Worm (Caenorhabditis elegans): ENCODE results near the gene W07B8.4.

W07B8.4 gene

ce11 chrV:1179279-1179678 lies 47.5 kb upstream of the W07B8.4 start, which contains the start of gene F25A2.1:
F25A2.1 (plus strand) TSS chrV:1179579.
- TF ChIP-seq unc-62 (GFP tag; optimal IDR thresholded peaks at IDR 0.05 in 1 of 2) (peak in 1 of 2 experiments; percentile 43), unc-62 (tag; optimal IDR thresholded peaks at IDR 0.05) (no peak), dmd-6 (GFP tag; IDR thresholded peaks at IDR 0.05) (peak; percentile 51), ceh-32 (tag; optimal IDR thresholded peaks at IDR 0.05; ENCODE audit: poor library complexity) (no peak), daf-19 (GFP tag; conservative IDR thresholded peaks at IDR 0.05) (no peak), nhr-102 (tag; optimal IDR thresholded peaks at IDR 0.05) (no peak), spr-1 (tag; optimal IDR thresholded peaks at IDR 0.05) (no peak)

ce11 chrV:1176277-1176839 lies 44.6 kb upstream of the W07B8.4 start, which contains the start of gene T21H3.1:
T21H3.1 (plus strand) TSS chrV:1176724.
- TF ChIP-seq nhr-6 (tag; optimal IDR thresholded peaks at IDR 0.05): no peak
- TF ChIP-seq hmg-1.1 (GFP tag; IDR thresholded peaks at IDR 0.05): no peak
- TF ChIP-seq nhr-76 (tag; optimal IDR thresholded peaks at IDR 0.05): no peak
- TF ChIP-seq fkh-10 (GFP tag; optimal IDR thresholded peaks at IDR 0.05): no peak
- TF ChIP-seq zfp-2 (tag; optimal IDR thresholded peaks at IDR 0.05): no peak
- no peak for TF ChIP-seq lin-15B (tag; optimal IDR thresholded peaks at IDR 0.05)
- no peak for TF ChIP-seq lir-3 (tag; optimal IDR thresholded peaks at IDR 0.05)
- TF ChIP-seq zag-1 (tag; optimal IDR thresholded peaks at IDR 0.05): no peak
- TF ChIP-seq zfp-3 (GFP tag; conservative IDR thresholded peaks at IDR 0.05): no peak
- no peak for TF ChIP-seq lin-38 (GFP tag; IDR thresholded peaks at IDR 0.05)
- no peak for TF ChIP-seq ama-1 (optimal IDR thresholded peaks at IDR 0.05)
- TF ChIP-seq D1046.2 (GFP tag; IDR thresholded peaks at IDR 0.05): no peak
- 0 out of 2 replicates have a peak, but pooled peaks have one; percentile 34 for TF ChIP-seq nhr-42 (GFP tag; IDR thresholded peaks at IDR 0.05)
- TF ChIP-seq ztf-11 (tag; optimal IDR thresholded peaks at IDR 0.05): no peak
- TF ChIP-seq egl-43 (GFP tag; IDR thresholded peaks at IDR 0.05): no peak
- TF ChIP-seq skn-1 (tag; optimal IDR thresholded peaks at IDR 0.05): no peak
- TF ChIP-seq lin-29 (GFP tag; IDR thresholded peaks at IDR 0.05): no peak
- TF ChIP-seq aly-2 (tag; optimal IDR thresholded peaks at IDR 0.05): no peak
- peak; percentile 88 for TF ChIP-seq dve-1 (tag; optimal IDR thresholded peaks at IDR 0.05; ENCODE audit: insufficient read depth)
- no peak for TF ChIP-seq nhr-41 (GFP tag; IDR thresholded peaks at IDR 0.05)
- TF ChIP-seq ZK337.2 (GFP tag; IDR thresholded peaks at IDR 0.05): no peak
- peak; percentile 62 for TF ChIP-seq php-3 (GFP tag; IDR thresholded peaks at IDR 0.05)
- no peak for TF ChIP-seq vab-7 (GFP tag; IDR thresholded peaks at IDR 0.05)
- no peak for TF ChIP-seq nhr-111 (GFP tag; optimal IDR thresholded peaks at IDR 0.05)
- no peak for TF ChIP-seq unc-130 (GFP tag; optimal IDR thresholded peaks at IDR 0.05)
- no peak for TF ChIP-seq sdz-12 (GFP tag; optimal IDR thresholded peaks at IDR 0.05)
- no peak for TF ChIP-seq mes-2 (tag; optimal IDR thresholded peaks at IDR 0.05; ENCODE audit: poor library complexity, severe bottlenecking)
- TF ChIP-seq mxl-3 (GFP tag; optimal IDR thresholded peaks at IDR 0.05): no peak
- no peak for TF ChIP-seq ceh-20 (GFP tag; IDR thresholded peaks at IDR 0.05)
- TF ChIP-seq daf-12 (tag; optimal IDR thresholded peaks at IDR 0.05): no peak
- no peak for TF ChIP-seq Y5F2A.4 (GFP tag; optimal IDR thresholded peaks at IDR 0.05)
- no peak for TF ChIP-seq dmd-8 (GFP tag; IDR thresholded peaks at IDR 0.05)
- no peak for TF ChIP-seq ceh-32 (tag; optimal IDR thresholded peaks at IDR 0.05; ENCODE audit: poor library complexity)
- no peak for TF ChIP-seq duxl-1 (tag; optimal IDR thresholded peaks at IDR 0.05; ENCODE audit: poor library complexity)
- TF ChIP-seq zip-11 (GFP tag; IDR thresholded peaks at IDR 0.05): no peak
- TF ChIP-seq madf-9 (GFP tag; conservative IDR thresholded peaks at IDR 0.05): no peak
- no peak for TF ChIP-seq arid-1 (GFP tag; conservative IDR thresholded peaks at IDR 0.05)
- peak; percentile 13 for TF ChIP-seq mep-1 (tag; optimal IDR thresholded peaks at IDR 0.05)
- TF ChIP-seq nhr-11 (tag; optimal IDR thresholded peaks at IDR 0.05): no peak
- TF ChIP-seq ceh-62 (tag; optimal IDR thresholded peaks at IDR 0.05): no peak
- no peak for TF ChIP-seq pha-4 (GFP tag; IDR thresholded peaks at IDR 0.05)
- no peak for TF ChIP-seq pha-4 (tag; optimal IDR thresholded peaks at IDR 0.05)
- TF ChIP-seq spr-3 (GFP tag; optimal IDR thresholded peaks at IDR 0.05): no peak
- no peak for TF ChIP-seq mdl-1 (tag; optimal IDR thresholded peaks at IDR 0.05)

Measured in whole organism, L4 larva.